Fruit fly (Drosophila melanogaster): ENCODE data around the gene GC1.
A peak's percentile ranks its signal among the peaks of the same experiment; 100 is the strongest.

The GC1 gene

DNA sequence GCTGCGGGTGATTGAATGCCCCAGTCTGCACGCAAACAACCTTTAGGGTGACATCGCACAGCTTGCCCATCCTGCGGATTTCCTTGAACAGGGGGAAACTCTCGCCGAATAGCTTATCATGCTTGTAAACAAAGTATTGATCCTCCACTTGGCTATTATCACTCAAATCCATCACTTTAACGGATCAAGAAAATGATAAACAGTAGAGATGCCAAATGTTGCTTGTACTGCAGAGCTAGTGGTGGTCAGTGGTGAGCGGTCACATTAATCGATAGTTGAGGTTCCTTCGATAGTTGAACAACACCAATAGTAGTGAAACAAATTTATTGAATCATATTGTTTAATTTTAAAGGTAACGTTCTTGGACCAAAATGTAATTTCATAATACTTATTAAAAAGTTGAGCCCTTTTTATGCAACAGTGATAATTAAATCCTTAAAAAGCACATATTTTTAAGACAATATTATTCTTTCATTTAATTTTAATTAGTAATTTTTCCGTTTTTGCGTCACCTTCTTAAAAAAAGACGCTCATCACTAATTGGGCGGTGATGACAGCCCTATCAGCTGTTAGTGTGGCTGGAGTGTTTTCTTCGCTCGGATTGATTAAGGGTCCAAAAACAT is 42.8 kb downstream of the GC1 start, which contains the start of the genes KLHL18 and GCC185 (continued):
- TF ChIP-seq CG15514 (GFP tag; optimal IDR thresholded peaks at IDR 0.05), result peak; percentile 80
- TF ChIP-seq CG13424 (tag; optimal IDR thresholded peaks at IDR 0.05), result peak; percentile 73
- peak; percentile 81 for TF ChIP-seq CG13775 (GFP tag; optimal IDR thresholded peaks at IDR 0.05)
- TF ChIP-seq trh (GFP tag; optimal IDR thresholded peaks at IDR 0.05), result peak; percentile 50
- TF ChIP-seq sens (GFP tag), result peak; percentile 96
- peak; percentile 58 for TF ChIP-seq CG18619 (GFP tag; optimal IDR thresholded peaks at IDR 0.05)
- TF ChIP-seq sna (GFP tag; IDR thresholded peaks at IDR 0.05; ENCODE audit: partially characterized antibody), result peak; percentile 69; the same call in 1 of the 2 replicates
- TF ChIP-seq cad (GFP tag; optimal IDR thresholded peaks at IDR 0.05), result no peak
- peak; percentile 83 for TF ChIP-seq bcd (GFP tag; optimal IDR thresholded peaks at IDR 0.05)
- no peak for TF ChIP-seq Dad (GFP tag; optimal IDR thresholded peaks at IDR 0.05)
- peak; percentile 61; the same call in 2 of the 3 replicates for TF ChIP-seq croc (GFP tag; conservative IDR thresholded peaks at IDR 0.05)
- peak; percentile 82 for TF ChIP-seq Aef1 (GFP tag; IDR thresholded peaks at IDR 0.05)
- TF ChIP-seq CG11398 (GFP tag; optimal IDR thresholded peaks at IDR 0.05), result no peak
- peak; percentile 61 for TF ChIP-seq Camta (GFP tag; optimal IDR thresholded peaks at IDR 0.05)
- no peak for TF ChIP-seq CG30431 (GFP tag; optimal IDR thresholded peaks at IDR 0.05)
- no peak for TF ChIP-seq CG6654 (GFP tag; optimal IDR thresholded peaks at IDR 0.05)
- TF ChIP-seq sd (tag; optimal IDR thresholded peaks at IDR 0.05), result no peak
- peak; percentile 75 for TF ChIP-seq CG10543 (GFP tag; optimal IDR thresholded peaks at IDR 0.05)
- TF ChIP-seq sens-2 (GFP tag; IDR thresholded peaks at IDR 0.05), result no peak
- TF ChIP-seq eve (GFP tag; optimal IDR thresholded peaks at IDR 0.05), result no peak
- TF ChIP-seq dpn (GFP tag; optimal IDR thresholded peaks at IDR 0.05), result peak; percentile 67 to 83
- peak; percentile 60 for TF ChIP-seq CG8944 (GFP tag; optimal IDR thresholded peaks at IDR 0.05)
- TF ChIP-seq Oaz (GFP tag; IDR thresholded peaks at IDR 0.05), result peak; percentile 38; the same call in 1 of the 2 replicates
- TF ChIP-seq wek (GFP tag; optimal IDR thresholded peaks at IDR 0.05), result no peak
- TF ChIP-seq Hr3 (GFP tag; optimal IDR thresholded peaks at IDR 0.05), result peak; percentile 91
- TF ChIP-seq onecut (GFP tag; IDR thresholded peaks at IDR 0.05), result no peak
- TF ChIP-seq CG9817 (tag; optimal IDR thresholded peaks at IDR 0.05), result peak; percentile 88
- no peak for TF ChIP-seq CG14050 (GFP tag; IDR thresholded peaks at IDR 0.05)
- TF ChIP-seq kni (GFP tag; optimal IDR thresholded peaks at IDR 0.05), result no peak
- TF ChIP-seq zen (tag; optimal IDR thresholded peaks at IDR 0.05), result peak; percentile 78
- TF ChIP-seq hth (optimal IDR thresholded peaks at IDR 0.05), result no peak
- TF ChIP-seq CG10565 (GFP tag; optimal IDR thresholded peaks at IDR 0.05), result no peak
- no peak for TF ChIP-seq eyg (GFP tag; optimal IDR thresholded peaks at IDR 0.05)
- peak; percentile 59; the same call in 1 of the 3 replicates for TF ChIP-seq CG2889 (GFP tag; IDR thresholded peaks at IDR 0.05)
- TF ChIP-seq hb (GFP tag; IDR thresholded peaks at IDR 0.05; ENCODE audit: partially characterized antibody), result peak; percentile 78
- peak; percentile 58 for TF ChIP-seq CG31224 (GFP tag; IDR thresholded peaks at IDR 0.05)
- peak; percentile 92 for TF ChIP-seq CG15601 (tag; optimal IDR thresholded peaks at IDR 0.05)
- peak; percentile 81 for TF ChIP-seq dmrt11E (tag; optimal IDR thresholded peaks at IDR 0.05)
- no peak for TF ChIP-seq Neu2 (GFP tag; optimal IDR thresholded peaks at IDR 0.05; ENCODE audit: borderline replicate concordance)
- TF ChIP-seq dmrt99B (tag; optimal IDR thresholded peaks at IDR 0.05), result no peak
- no peak for TF ChIP-seq p53 (GFP tag; optimal IDR thresholded peaks at IDR 0.05)
- peak; percentile 93 for TF ChIP-seq CG30403 (GFP tag; optimal IDR thresholded peaks at IDR 0.05)
- no peak for TF ChIP-seq so (GFP tag; IDR thresholded peaks at IDR 0.05)
- no peak for TF ChIP-seq CG17568 (GFP tag; optimal IDR thresholded peaks at IDR 0.05)
- peak; percentile 45; the same call in 1 of the 2 replicates for TF ChIP-seq Taf1 (GFP tag; IDR thresholded peaks at IDR 0.05)
- TF ChIP-seq CG6813 (GFP tag; optimal IDR thresholded peaks at IDR 0.05), result no peak
- TF ChIP-seq CG7963 (GFP tag; IDR thresholded peaks at IDR 0.05; ENCODE audit: partially characterized antibody), result no peak
- TF ChIP-seq GATAe (GFP tag; conservative IDR thresholded peaks at IDR 0.05), result 0 out of 2 replicates have a peak, but pooled peaks have one; percentile 42
- no peak; the same call in 1 of the 2 replicates for TF ChIP-seq CG14014 (GFP tag; IDR thresholded peaks at IDR 0.05)
- no peak for TF ChIP-seq CG13296 (GFP tag; optimal IDR thresholded peaks at IDR 0.05)
